Worm (Caenorhabditis elegans): Measurements from ENCODE around the gene tbcb-1.

The tbcb-1 gene

ce11 chrV:13600882-13601281 is 9.0 kb downstream of the tbcb-1 start, which contains the start of gene rdy-2:
TSS of gene rdy-2 (minus strand) at chrV:13600982.
- TF ChIP-seq hnd-1 (tag; optimal IDR thresholded peaks at IDR 0.05) (no peak), aly-1 (tag; optimal IDR thresholded peaks at IDR 0.05) (no peak), flt-1 (GFP tag; IDR thresholded peaks at IDR 0.05) (no peak), ceh-36 (tag; optimal IDR thresholded peaks at IDR 0.05) (no peak), hmg-4 (GFP tag; optimal IDR thresholded peaks at IDR 0.05) (no peak), F13C5.2 (tag; optimal IDR thresholded peaks at IDR 0.05) (no peak), tbx-37 (GFP tag; conservative IDR thresholded peaks at IDR 0.05) (no peak)

DNA sequence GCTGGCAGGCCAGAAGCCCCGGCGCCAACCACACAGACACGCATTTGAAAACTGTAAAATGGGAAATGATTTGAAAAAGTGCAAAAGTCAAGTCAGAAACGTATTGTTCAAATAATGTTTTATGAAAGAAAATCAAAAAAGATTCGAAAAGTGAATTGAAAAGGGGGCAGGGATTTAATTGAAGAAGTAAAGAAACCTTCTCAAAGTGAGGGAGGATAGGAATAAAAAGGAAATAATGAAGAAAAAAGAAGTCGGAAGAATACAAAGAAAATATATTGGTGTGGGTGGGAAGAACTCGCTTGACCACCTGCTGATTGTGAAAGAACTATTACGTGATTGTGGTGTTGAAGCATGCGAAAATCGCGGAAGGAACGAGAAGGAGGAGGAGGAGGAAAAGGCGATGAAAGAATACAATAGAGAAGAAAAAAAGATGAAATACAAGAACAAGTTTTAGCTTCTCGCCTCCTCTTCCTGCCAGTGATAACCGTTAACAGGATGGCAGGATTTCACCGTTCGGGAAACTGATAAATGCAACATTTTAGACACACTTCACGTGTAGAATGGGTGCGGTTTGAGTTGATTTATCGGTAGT is 14.8 kb downstream of the tbcb-1 start, which contains the start of gene fmo-4:
TSS of gene fmo-4 (minus strand) at position 51 of the 592 bp plus-strand sequence.
- TF ChIP-seq aly-1 (tag; optimal IDR thresholded peaks at IDR 0.05) (no peak), flt-1 (GFP tag; IDR thresholded peaks at IDR 0.05) (no peak), hnd-1 (tag; optimal IDR thresholded peaks at IDR 0.05) (no peak), tra-4 (tag; optimal IDR thresholded peaks at IDR 0.05) (no peak), B0310.2 (tag; optimal IDR thresholded peaks at IDR 0.05) (no peak), pes-1 (GFP tag; IDR thresholded peaks at IDR 0.05) (no peak), scrt-1 (GFP tag; IDR thresholded peaks at IDR 0.05) (no peak), hmg-4 (GFP tag; optimal IDR thresholded peaks at IDR 0.05) (no peak)

ce11 chrV:13608486-13608885 is 16.6 kb downstream of the tbcb-1 start:
- no peak for TF ChIP-seq ceh-13 (GFP tag; optimal IDR thresholded peaks at IDR 0.05)
- no peak for TF ChIP-seq F13C5.2 (tag; optimal IDR thresholded peaks at IDR 0.05)
- no peak for TF ChIP-seq tbx-37 (GFP tag; conservative IDR thresholded peaks at IDR 0.05)
- TF ChIP-seq sea-1 (GFP tag; conservative IDR thresholded peaks at IDR 0.05), result no peak
- no peak for TF ChIP-seq hmbx-1 (tag; optimal IDR thresholded peaks at IDR 0.05)
- no peak for TF ChIP-seq tra-4 (tag; optimal IDR thresholded peaks at IDR 0.05)
- no peak for TF ChIP-seq ama-1 (optimal IDR thresholded peaks at IDR 0.05)
- TF ChIP-seq hmg-4 (GFP tag; optimal IDR thresholded peaks at IDR 0.05), result no peak
- no peak for TF ChIP-seq ceh-36 (tag; optimal IDR thresholded peaks at IDR 0.05)
- no peak for TF ChIP-seq tbx-11 (GFP tag; IDR thresholded peaks at IDR 0.05)
- no peak for TF ChIP-seq pes-1 (GFP tag; IDR thresholded peaks at IDR 0.05)
- TF ChIP-seq flt-1 (GFP tag; IDR thresholded peaks at IDR 0.05), result no peak
- TF ChIP-seq ets-7 (tag; optimal IDR thresholded peaks at IDR 0.05), result no peak
- TF ChIP-seq scrt-1 (GFP tag; IDR thresholded peaks at IDR 0.05), result no peak
- TF ChIP-seq aly-1 (tag; optimal IDR thresholded peaks at IDR 0.05), result no peak
- no peak for TF ChIP-seq B0310.2 (tag; optimal IDR thresholded peaks at IDR 0.05)
- TF ChIP-seq hnd-1 (tag; optimal IDR thresholded peaks at IDR 0.05), result no peak

ce11 chrV:13609806-13610205 is 17.9 kb downstream of the tbcb-1 start:
- no peak for TF ChIP-seq B0310.2 (tag; optimal IDR thresholded peaks at IDR 0.05)
- TF ChIP-seq F13C5.2 (tag; optimal IDR thresholded peaks at IDR 0.05), result no peak
- TF ChIP-seq ceh-36 (tag; optimal IDR thresholded peaks at IDR 0.05), result no peak
- no peak for TF ChIP-seq flt-1 (GFP tag; IDR thresholded peaks at IDR 0.05)
- no peak for TF ChIP-seq hmg-4 (GFP tag; optimal IDR thresholded peaks at IDR 0.05)
- no peak for TF ChIP-seq tbx-11 (GFP tag; IDR thresholded peaks at IDR 0.05)
- no peak for TF ChIP-seq scrt-1 (GFP tag; IDR thresholded peaks at IDR 0.05)
- no peak for TF ChIP-seq aly-1 (tag; optimal IDR thresholded peaks at IDR 0.05)
- no peak for TF ChIP-seq sea-1 (GFP tag; conservative IDR thresholded peaks at IDR 0.05)
- no peak for TF ChIP-seq hmbx-1 (tag; optimal IDR thresholded peaks at IDR 0.05)
- TF ChIP-seq ets-7 (tag; optimal IDR thresholded peaks at IDR 0.05), result no peak
- TF ChIP-seq pes-1 (GFP tag; IDR thresholded peaks at IDR 0.05), result no peak
- TF ChIP-seq ama-1 (optimal IDR thresholded peaks at IDR 0.05), result no peak
- TF ChIP-seq tbx-37 (GFP tag; conservative IDR thresholded peaks at IDR 0.05), result no peak
- TF ChIP-seq tra-4 (tag; optimal IDR thresholded peaks at IDR 0.05), result no peak
- TF ChIP-seq ceh-13 (GFP tag; optimal IDR thresholded peaks at IDR 0.05), result no peak
- no peak for TF ChIP-seq hnd-1 (tag; optimal IDR thresholded peaks at IDR 0.05)

- TF ChIP-seq scrt-1 (GFP tag; IDR thresholded peaks at IDR 0.05), result no peak
- TF ChIP-seq hmbx-1 (tag; optimal IDR thresholded peaks at IDR 0.05), result no peak
- TF ChIP-seq ama-1 (optimal IDR thresholded peaks at IDR 0.05), result no peak
- TF ChIP-seq sea-1 (GFP tag; conservative IDR thresholded peaks at IDR 0.05), result no peak
- no peak for TF ChIP-seq hnd-1 (tag; optimal IDR thresholded peaks at IDR 0.05)
- no peak for TF ChIP-seq ets-7 (tag; optimal IDR thresholded peaks at IDR 0.05)
- TF ChIP-seq tbx-11 (GFP tag; IDR thresholded peaks at IDR 0.05), result no peak
- TF ChIP-seq F13C5.2 (tag; optimal IDR thresholded peaks at IDR 0.05), result no peak
- no peak for TF ChIP-seq tra-4 (tag; optimal IDR thresholded peaks at IDR 0.05)
- TF ChIP-seq pes-1 (GFP tag; IDR thresholded peaks at IDR 0.05), result no peak
- TF ChIP-seq flt-1 (GFP tag; IDR thresholded peaks at IDR 0.05), result no peak
- no peak for TF ChIP-seq aly-1 (tag; optimal IDR thresholded peaks at IDR 0.05)
These were observed 19.9 kb downstream of the tbcb-1 start, which contains the start of gene spig-9 for ce11 chrV:13611782-13612181. TSS of gene spig-9 (minus strand) at chrV:13611882.

ce11 chrV:13613870-13614269 is 21.9 kb downstream of the tbcb-1 start, which contains the start of gene F53F4.7:
TSS of gene F53F4.7 (minus strand) at chrV:13613970.
- no peak for TF ChIP-seq tbx-11 (GFP tag; IDR thresholded peaks at IDR 0.05)
- TF ChIP-seq B0310.2 (tag; optimal IDR thresholded peaks at IDR 0.05), result no peak

ce11 chrV:13619752-13620151 is 27.8 kb downstream of the tbcb-1 start, which contains the start of gene srd-11:
TSS of gene srd-11 (minus strand) at chrV:13619852.
- TF ChIP-seq ceh-13 (GFP tag; optimal IDR thresholded peaks at IDR 0.05) (no peak), tra-4 (tag; optimal IDR thresholded peaks at IDR 0.05) (no peak), ceh-36 (tag; optimal IDR thresholded peaks at IDR 0.05) (no peak), scrt-1 (GFP tag; IDR thresholded peaks at IDR 0.05) (no peak), tbx-37 (GFP tag; conservative IDR thresholded peaks at IDR 0.05) (no peak), pes-1 (GFP tag; IDR thresholded peaks at IDR 0.05) (no peak), B0310.2 (tag; optimal IDR thresholded peaks at IDR 0.05) (no peak), tbx-11 (GFP tag; IDR thresholded peaks at IDR 0.05) (no peak)

DNA sequence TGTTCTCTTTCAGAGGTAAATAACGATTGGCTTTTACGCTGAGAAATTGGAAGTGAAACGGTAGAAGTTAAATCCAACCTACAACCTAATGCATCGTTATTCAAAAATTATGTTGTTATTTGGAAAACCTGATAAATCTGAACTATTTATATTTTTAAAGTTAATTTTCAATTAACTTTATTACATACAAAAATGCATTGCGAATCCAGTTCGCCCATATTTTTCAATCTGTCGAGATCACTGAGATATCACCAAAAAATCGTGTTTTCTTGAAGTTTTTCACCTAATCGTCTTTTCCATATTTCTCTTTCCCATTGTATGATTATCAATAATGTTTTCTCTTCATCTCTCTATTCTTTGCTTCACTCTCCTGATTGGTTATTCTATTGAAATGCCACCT is 28.8 kb downstream of the tbcb-1 start, which contains the start of gene F53F4.15:
TSS of gene F53F4.15 (plus strand) at position 301 of the 400 bp plus-strand sequence.
- no peak for TF ChIP-seq F13C5.2 (tag; optimal IDR thresholded peaks at IDR 0.05)
- TF ChIP-seq hnd-1 (tag; optimal IDR thresholded peaks at IDR 0.05), result no peak
- no peak for TF ChIP-seq ceh-36 (tag; optimal IDR thresholded peaks at IDR 0.05)
- no peak for TF ChIP-seq aly-1 (tag; optimal IDR thresholded peaks at IDR 0.05)
- no peak for TF ChIP-seq scrt-1 (GFP tag; IDR thresholded peaks at IDR 0.05)
- no peak for TF ChIP-seq flt-1 (GFP tag; IDR thresholded peaks at IDR 0.05)
- no peak for TF ChIP-seq hmbx-1 (tag; optimal IDR thresholded peaks at IDR 0.05)
- no peak for TF ChIP-seq tbx-11 (GFP tag; IDR thresholded peaks at IDR 0.05)
- no peak for TF ChIP-seq ama-1 (optimal IDR thresholded peaks at IDR 0.05)
- no peak for TF ChIP-seq B0310.2 (tag; optimal IDR thresholded peaks at IDR 0.05)
- TF ChIP-seq ets-7 (tag; optimal IDR thresholded peaks at IDR 0.05), result no peak
- no peak for TF ChIP-seq tra-4 (tag; optimal IDR thresholded peaks at IDR 0.05)
- TF ChIP-seq hmg-4 (GFP tag; optimal IDR thresholded peaks at IDR 0.05), result no peak
- TF ChIP-seq pes-1 (GFP tag; IDR thresholded peaks at IDR 0.05), result no peak
- no peak for TF ChIP-seq ceh-13 (GFP tag; optimal IDR thresholded peaks at IDR 0.05)
- TF ChIP-seq tbx-37 (GFP tag; conservative IDR thresholded peaks at IDR 0.05), result no peak

All from whole organism, early embryonic.